Worm (Caenorhabditis elegans) whole organism, early embryonic: ENCODE measurements around the gene phat-6.
A peak's percentile ranks its signal among the peaks of the same experiment; 100 is the strongest.

ENCODE experiments used
- B0310.2 ChIP-seq: sonication (generic microtip); optimal IDR thresholded peaks from 2 replicates; lab custom pipeline; 2016; ENCODE audit warnings: mild to moderate bottlenecking, missing genetic modification characterization, missing compliant biosample characterization
- F13C5.2 ChIP-seq: sonication (generic microtip); optimal IDR thresholded peaks from 2 replicates; lab custom pipeline; 2017; ENCODE audit warnings: mild to moderate bottlenecking, missing genetic modification characterization, inconsistent platforms, missing compliant biosample characterization
- aly-1 ChIP-seq: sonication (generic microtip); optimal IDR thresholded peaks from 2 replicates; lab custom pipeline; 2016; ENCODE audit warnings: missing genetic modification characterization, missing compliant biosample characterization
- ama-1 ChIP-seq: fragments of 150-350 bp; optimal IDR thresholded peaks from 2 replicates; lab custom pipeline; 2014
- flt-1 ChIP-seq: fragments of 200-800 bp; sonication (Bioruptor generic); IDR thresholded peaks from 2 replicates; pipeline ENCODE4 v1.3.6; 2022; ENCODE audit warnings: missing genetic modification characterization, missing compliant biosample characterization
- hmbx-1 ChIP-seq: sonication (generic microtip); optimal IDR thresholded peaks from 2 replicates; lab custom pipeline; 2016; ENCODE audit warnings: mild to moderate bottlenecking, missing genetic modification characterization, missing compliant biosample characterization
- hnd-1 ChIP-seq: sonication (generic microtip); optimal IDR thresholded peaks from 2 replicates; lab custom pipeline; 2016; ENCODE audit warnings: missing genetic modification characterization, missing compliant biosample characterization
- pes-1 ChIP-seq: fragments of 200-800 bp; sonication (Bioruptor generic); IDR thresholded peaks from 2 replicates; pipeline ENCODE4 v1.3.6; 2022; ENCODE audit warnings: missing genetic modification reagents, missing genetic modification characterization, missing compliant biosample characterization
- sea-1 ChIP-seq: fragments of 200-800 bp; sonication (Bioruptor generic); conservative IDR thresholded peaks from 2 replicates; pipeline ENCODE4 v1.3.6; 2022; ENCODE audit warnings: missing genetic modification characterization, missing compliant biosample characterization

The phat-6 gene

DNA sequence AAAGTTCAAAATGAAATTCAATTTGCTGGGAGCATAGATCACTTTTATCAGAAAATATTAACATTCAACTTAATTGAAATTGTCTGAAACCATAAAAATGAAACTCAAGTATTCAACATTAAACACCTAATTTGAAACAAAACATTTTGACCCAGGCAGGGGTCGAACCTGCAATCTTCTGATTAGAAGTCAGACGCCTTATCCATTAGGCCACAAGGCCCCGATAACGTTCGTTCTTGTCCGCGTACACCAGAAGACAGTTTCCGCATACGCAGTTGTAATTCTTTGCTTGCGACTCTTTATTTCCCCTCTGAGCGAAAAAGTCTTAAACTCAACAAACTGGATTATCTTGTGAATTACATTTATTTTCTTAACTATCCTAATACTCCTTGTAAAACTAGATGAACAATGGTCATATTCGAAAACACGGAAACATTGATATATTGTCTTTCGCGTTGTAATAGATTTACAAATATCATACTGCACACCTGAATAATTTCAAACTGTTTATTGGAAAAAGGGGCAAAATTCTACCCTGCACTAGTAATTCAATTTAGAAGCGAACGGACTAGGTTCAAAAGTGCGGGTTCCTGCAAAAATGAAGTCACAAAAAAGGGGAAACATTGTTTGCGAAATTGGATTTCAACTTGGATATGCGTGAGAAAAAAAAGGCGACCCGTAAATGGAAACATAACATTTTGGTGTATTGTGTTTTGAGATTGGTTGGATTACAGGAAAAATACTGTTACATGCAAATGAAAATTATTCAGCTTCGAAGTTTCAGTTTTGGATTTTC is 47.6 kb downstream of the phat-6 start:
- TF ChIP-seq aly-1 (tag; lab: Kevin White, UChicago) = no peak
- TF ChIP-seq B0310.2 (tag; lab: Kevin White, UChicago) = no peak
- no peak for TF ChIP-seq hmbx-1
- no peak for TF ChIP-seq hnd-1 (tag; lab: Kevin White, UChicago)
- no peak for TF ChIP-seq sea-1 (GFP tag; lab: Robert Waterston, UW)
- no peak for TF ChIP-seq F13C5.2 (tag; lab: Kevin White, UChicago)
- TF ChIP-seq ama-1 (lab: Kevin White, UChicago) = no peak
- 0 out of 2 replicates have a peak, but pooled peaks have one; percentile 49 for TF ChIP-seq flt-1 (GFP tag; lab: Robert Waterston, UW)
- TF ChIP-seq pes-1 (GFP tag; lab: Robert Waterston, UW) = peak; percentile 69
